Worm (Caenorhabditis elegans): Measurements from ENCODE around the gene Y94H6A.5.
"Not testable (repeated sequence)": the region's sequence is repeated elsewhere in the genome, so short reads cannot be mapped to it uniquely, and the experiment has no call there.

The Y94H6A.5 gene

ce11 chrIV:2716474-2716873, 12.7 kb upstream of the Y94H6A.5 start, which contains the start of gene Y94H6A.7:
Gene Y94H6A.7, minus strand, starts transcription at chrIV:2716574.
- not testable (repeated sequence) for TF ChIP-seq ceh-34 (tag; optimal IDR thresholded peaks at IDR 0.05); sdc-2 (tag; optimal IDR thresholded peaks at IDR 0.05); mec-3 (tag; optimal IDR thresholded peaks at IDR 0.05; ENCODE audit: borderline replicate concordance)

DNA sequence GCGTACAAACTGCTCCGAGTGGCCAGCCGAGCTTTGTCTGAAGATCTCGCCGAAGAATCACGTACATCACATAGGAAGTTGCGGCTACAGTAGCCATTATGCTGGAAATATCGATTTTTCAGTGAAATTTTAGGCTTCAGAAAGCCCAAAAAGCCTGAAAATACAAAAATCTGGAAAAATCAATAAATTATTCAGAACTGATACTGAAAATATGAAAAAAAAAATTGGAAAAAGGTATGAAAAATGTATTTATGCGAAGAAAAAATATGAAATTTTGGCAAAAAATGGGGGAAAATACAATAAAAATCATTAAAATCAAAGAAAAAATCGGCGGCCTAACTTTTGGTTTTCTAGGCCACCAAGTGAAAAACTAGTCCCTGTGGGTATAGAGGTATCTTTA, 9.2 kb upstream of the Y94H6A.5 start, which contains the start of gene Y94H6A.12:
Gene Y94H6A.12 (minus strand): TSS at position 101 of the 400 bp plus-strand sequence.
- TF ChIP-seq syd-9 (tag; optimal IDR thresholded peaks at IDR 0.05), result no peak
- no peak for TF ChIP-seq unc-86 (tag; optimal IDR thresholded peaks at IDR 0.05)
- TF ChIP-seq fkh-6 (tag; optimal IDR thresholded peaks at IDR 0.05), result no peak
- no peak for TF ChIP-seq fax-1 (tag; optimal IDR thresholded peaks at IDR 0.05)
- TF ChIP-seq ttx-3 (tag; optimal IDR thresholded peaks at IDR 0.05), result no peak
- no peak for TF ChIP-seq mec-3 (tag; optimal IDR thresholded peaks at IDR 0.05; ENCODE audit: borderline replicate concordance)
- no peak for TF ChIP-seq pat-9 (tag; optimal IDR thresholded peaks at IDR 0.05)

DNA sequence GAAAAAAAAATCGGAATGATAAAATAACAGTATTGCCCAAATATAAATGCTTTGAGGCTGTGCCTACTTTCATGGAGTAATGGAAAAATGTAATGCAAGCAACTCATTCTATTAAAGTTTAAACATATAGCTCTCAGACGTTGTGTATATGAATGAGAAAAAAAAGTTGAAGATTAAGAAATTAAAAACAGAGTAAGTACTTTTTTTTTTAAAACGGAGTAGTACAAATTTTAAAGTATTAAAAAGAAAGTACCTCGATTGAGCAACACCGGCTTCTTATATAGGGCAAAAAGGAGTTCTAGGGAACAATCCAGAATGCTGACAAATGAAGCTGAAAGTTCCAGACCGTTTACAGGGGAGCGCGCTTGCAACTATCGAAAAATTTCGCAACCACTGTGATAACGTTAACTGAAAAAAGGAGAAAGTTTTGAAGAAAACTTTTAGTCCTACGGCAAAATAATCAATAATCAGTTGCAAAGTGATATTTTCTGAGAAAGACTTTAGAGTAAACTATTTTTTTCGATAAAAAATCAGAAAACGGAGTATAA, 7.4 kb upstream of the Y94H6A.5 start:
- TF ChIP-seq unc-42 (tag; optimal IDR thresholded peaks at IDR 0.05) (no peak), hlh-6 (tag; optimal IDR thresholded peaks at IDR 0.05) (no peak)

ce11 chrIV:2710203-2710935, 6.6 kb upstream of the Y94H6A.5 start, which contains the start of gene Y94H6A.10:
Gene Y94H6A.10, minus strand, starts transcription at chrIV:2710666.
- TF ChIP-seq C38D4.7 (GFP tag; optimal IDR thresholded peaks at IDR 0.05) (no peak), unc-86 (tag; optimal IDR thresholded peaks at IDR 0.05) (no peak), K02D7.2 (tag; optimal IDR thresholded peaks at IDR 0.05) (no peak), dve-1 (tag; optimal IDR thresholded peaks at IDR 0.05) (no peak), pax-1 (tag; optimal IDR thresholded peaks at IDR 0.05) (no peak), ceh-48 (tag; optimal IDR thresholded peaks at IDR 0.05) (no peak), gmeb-2 (tag; optimal IDR thresholded peaks at IDR 0.05) (no peak), lin-11 (tag; optimal IDR thresholded peaks at IDR 0.05) (no peak), hlh-30 (tag; optimal IDR thresholded peaks at IDR 0.05; ENCODE audit: insufficient read depth) (no peak), ceh-19 (GFP tag; optimal IDR thresholded peaks at IDR 0.05) (no peak), mec-3 (tag; optimal IDR thresholded peaks at IDR 0.05; ENCODE audit: borderline replicate concordance) (no peak), pat-9 (tag; optimal IDR thresholded peaks at IDR 0.05) (no peak), ceh-34 (tag; optimal IDR thresholded peaks at IDR 0.05) (no peak), eyg-1 (tag; optimal IDR thresholded peaks at IDR 0.05) (no peak), fax-1 (tag; optimal IDR thresholded peaks at IDR 0.05) (no peak), unc-3 (GFP tag; conservative IDR thresholded peaks at IDR 0.05) (no peak), unc-3 (tag; optimal IDR thresholded peaks at IDR 0.05) (no peak)

DNA sequence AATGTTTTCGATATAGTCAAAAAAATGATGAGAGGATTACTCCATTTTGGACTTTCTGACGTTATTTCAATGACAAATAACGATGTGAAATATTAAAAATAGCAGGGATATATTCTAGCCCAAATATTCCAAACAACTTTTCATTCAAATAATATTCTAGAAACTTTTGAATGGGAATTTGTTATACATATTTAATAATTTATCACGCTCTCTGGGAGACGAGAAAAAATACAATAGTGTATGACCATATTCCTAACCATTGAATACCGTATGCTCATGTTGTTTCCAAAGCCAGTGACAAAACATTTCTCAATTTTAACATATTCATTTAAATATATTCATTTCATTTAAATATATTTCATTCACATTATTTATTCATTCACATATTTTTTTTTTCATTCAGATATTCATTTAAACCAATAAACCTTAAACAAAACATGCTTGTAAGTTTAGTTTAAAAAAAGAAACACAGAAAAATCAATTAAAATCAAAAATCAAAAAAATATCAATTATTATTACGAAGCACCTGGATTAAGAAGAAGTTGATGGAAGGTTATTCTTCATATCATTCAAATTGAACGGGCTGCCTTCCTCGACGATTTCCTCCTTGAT, 5.9 kb upstream of the Y94H6A.5 start:
- TF ChIP-seq pag-3 (tag; optimal IDR thresholded peaks at IDR 0.05; ENCODE audit: borderline replicate concordance) (no peak), pros-1 (tag; optimal IDR thresholded peaks at IDR 0.05) (no peak), pax-1 (tag; optimal IDR thresholded peaks at IDR 0.05) (no peak), dmd-4 (tag; optimal IDR thresholded peaks at IDR 0.05; ENCODE audit: borderline replicate concordance) (no peak), elt-2 (tag; optimal IDR thresholded peaks at IDR 0.05) (no peak), fkh-10 (GFP tag; optimal IDR thresholded peaks at IDR 0.05) (no peak), ceh-18 (tag; optimal IDR thresholded peaks at IDR 0.05) (no peak), nhr-232 (tag; optimal IDR thresholded peaks at IDR 0.05) (no peak)
